Worm (Caenorhabditis elegans): ENCODE results near the gene nol-6.

DNA sequence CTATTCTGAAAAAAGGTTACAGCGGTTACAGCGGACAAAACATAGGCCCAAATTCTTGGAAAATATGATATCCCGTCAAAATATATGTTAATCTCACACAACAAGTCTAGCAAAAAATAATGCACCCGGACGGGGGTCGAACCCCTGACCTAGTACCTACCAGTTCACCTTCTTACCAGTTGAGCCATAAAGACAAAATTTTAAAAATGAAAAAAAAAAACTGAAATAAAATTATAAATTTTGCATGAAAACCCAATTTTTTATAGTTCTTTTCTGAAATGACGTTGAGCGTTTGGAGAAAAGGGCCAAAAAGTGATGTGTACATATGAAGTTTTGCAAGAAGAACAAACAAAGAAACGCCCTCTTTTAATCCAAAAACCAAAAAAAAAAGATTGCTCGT, 45.1 kb upstream of the nol-6 start:
- TF ChIP-seq nhr-77 (tag; optimal IDR thresholded peaks at IDR 0.05) (no peak), ama-1 (optimal IDR thresholded peaks at IDR 0.05) (no peak), fos-1 (tag; optimal IDR thresholded peaks at IDR 0.05) (no peak), nhr-28 (tag; optimal IDR thresholded peaks at IDR 0.05) (no peak), egl-27 (tag; optimal IDR thresholded peaks at IDR 0.05) (no peak), nhr-11 (tag; optimal IDR thresholded peaks at IDR 0.05) (no peak), fkh-10 (GFP tag; optimal IDR thresholded peaks at IDR 0.05) (no peak), nhr-43 (tag; optimal IDR thresholded peaks at IDR 0.05; ENCODE audit: poor library complexity, severe bottlenecking) (no peak)

Measured in whole organism, L3 larva.